Worm (Caenorhabditis elegans): Measurements from ENCODE around the gene dyc-1.

- no peak for TF ChIP-seq flt-1 (GFP tag; IDR thresholded peaks at IDR 0.05)
- TF ChIP-seq ztf-29 (GFP tag; IDR thresholded peaks at IDR 0.05): no peak
- no peak for TF ChIP-seq cog-1 (tag; optimal IDR thresholded peaks at IDR 0.05)
- TF ChIP-seq med-1 (GFP tag; optimal IDR thresholded peaks at IDR 0.05; ENCODE audit: insufficient read depth): no peak
Observed at ce11 chrX:14028492-14028891, 20.8 kb upstream of the dyc-1 start.
